Worm (Caenorhabditis elegans): ENCODE results near the gene clec-150.
A peak's percentile ranks its signal among the peaks of the same experiment; 100 is the strongest.

The clec-150 gene

DNA sequence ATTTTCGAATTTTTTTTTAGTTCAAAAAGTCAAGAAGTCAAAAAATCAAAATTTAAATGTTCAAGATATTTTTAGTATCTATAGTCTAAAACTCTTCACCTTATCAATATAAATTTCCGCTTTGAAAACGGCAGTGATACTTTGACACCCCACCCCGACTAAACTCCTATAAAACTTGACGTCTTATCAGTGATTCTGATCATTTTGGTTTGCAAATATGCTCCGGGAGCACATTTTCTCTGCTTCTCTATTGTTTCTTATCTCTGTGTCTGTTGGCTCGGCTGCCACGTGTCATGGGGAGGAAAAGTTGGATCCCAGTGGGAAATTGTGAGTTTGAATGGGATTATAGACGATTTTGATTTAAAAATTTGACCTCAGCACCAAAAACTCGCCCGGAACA, at the start of gene clec-150 (continued):
- no peak for TF ChIP-seq sdz-12 (GFP tag; optimal IDR thresholded peaks at IDR 0.05)

ce11 chrIII:954553-954952, 48.0 kb upstream of the clec-150 start, which contains the start of the genes T12B5.15 and T12B5.14:
TSS of gene T12B5.15 (minus strand) at chrIII:954653.
TSS of gene T12B5.14 (plus strand) at chrIII:954873.
- TF ChIP-seq lin-15B (tag; optimal IDR thresholded peaks at IDR 0.05) (no peak), unc-62 (GFP tag; optimal IDR thresholded peaks at IDR 0.05 in 1 of 2) (no peak), unc-62 (tag; optimal IDR thresholded peaks at IDR 0.05) (no peak), tag-97 (GFP tag; IDR thresholded peaks at IDR 0.05) (no peak), egl-27 (tag; optimal IDR thresholded peaks at IDR 0.05) (no peak), ceh-20 (GFP tag; IDR thresholded peaks at IDR 0.05) (no peak), ceh-82 (tag; optimal IDR thresholded peaks at IDR 0.05) (no peak), rbr-2 (tag; optimal IDR thresholded peaks at IDR 0.05) (no peak), madf-9 (GFP tag; conservative IDR thresholded peaks at IDR 0.05) (no peak), aha-1 (tag) (no peak), nhr-25 (tag; optimal IDR thresholded peaks at IDR 0.05; ENCODE audit: borderline replicate concordance, insufficient read depth) (no peak), Y105C5A.15 (GFP tag; IDR thresholded peaks at IDR 0.05) (no peak), nhr-237 (tag; optimal IDR thresholded peaks at IDR 0.05) (no peak)

DNA sequence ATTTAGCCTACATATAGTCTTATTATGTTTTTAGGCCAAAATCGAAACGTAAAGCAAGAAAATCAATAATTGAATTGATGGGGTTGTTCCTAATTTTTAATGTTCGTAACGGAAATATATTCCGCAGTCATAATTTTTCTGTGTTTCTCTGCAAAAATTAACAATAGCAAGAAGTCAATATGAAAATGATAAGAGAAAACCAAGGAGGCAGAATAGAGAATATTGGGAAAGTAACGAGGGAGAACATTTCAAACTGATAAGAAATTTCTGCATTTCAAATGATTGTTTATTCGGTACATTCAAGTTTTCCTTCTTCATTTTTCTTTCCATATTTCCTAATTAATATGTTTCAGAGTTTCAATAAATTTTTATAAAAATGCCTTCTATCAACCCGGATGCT, 46.5 kb upstream of the clec-150 start, which contains the start of gene fbxa-54:
Gene fbxa-54 (plus strand): TSS at position 354 of the 400 bp plus-strand sequence.
- TF ChIP-seq nhr-28 (tag; optimal IDR thresholded peaks at IDR 0.05) (peak; percentile 79), pqm-1 (tag; optimal IDR thresholded peaks at IDR 0.05) (peak; percentile 96), mes-2 (tag; optimal IDR thresholded peaks at IDR 0.05; ENCODE audit: poor library complexity, severe bottlenecking) (no peak), hlh-11 (tag; optimal IDR thresholded peaks at IDR 0.05) (peak; percentile 20), nhr-102 (tag; optimal IDR thresholded peaks at IDR 0.05) (no peak), ceh-32 (tag; optimal IDR thresholded peaks at IDR 0.05; ENCODE audit: poor library complexity) (no peak), nhr-6 (tag; optimal IDR thresholded peaks at IDR 0.05) (no peak), daf-16 (GFP tag; optimal IDR thresholded peaks at IDR 0.05) (no peak), daf-16 (tag; optimal IDR thresholded peaks at IDR 0.05) (peak; percentile 73), nhr-41 (GFP tag; IDR thresholded peaks at IDR 0.05) (no peak), dmd-6 (GFP tag; IDR thresholded peaks at IDR 0.05) (peak; percentile 44; the same call in 1 of the 2 replicates)

- TF ChIP-seq pqm-1 (tag; optimal IDR thresholded peaks at IDR 0.05) = peak; percentile 39
- TF ChIP-seq F37D6.2 (tag; optimal IDR thresholded peaks at IDR 0.05) = no peak
- no peak for TF ChIP-seq rbr-2 (tag; optimal IDR thresholded peaks at IDR 0.05)
- TF ChIP-seq lir-3 (tag; optimal IDR thresholded peaks at IDR 0.05) = no peak
- TF ChIP-seq ama-1 (optimal IDR thresholded peaks at IDR 0.05) = no peak
- TF ChIP-seq mes-2 (tag; optimal IDR thresholded peaks at IDR 0.05; ENCODE audit: poor library complexity, severe bottlenecking) = no peak
- no peak for TF ChIP-seq mdl-1 (tag; optimal IDR thresholded peaks at IDR 0.05)
- no peak for TF ChIP-seq nhr-111 (GFP tag; optimal IDR thresholded peaks at IDR 0.05)
- no peak for TF ChIP-seq ZK546.5 (tag; optimal IDR thresholded peaks at IDR 0.05)
- TF ChIP-seq nhr-10 (tag; optimal IDR thresholded peaks at IDR 0.05) = no peak
- no peak for TF ChIP-seq lin-13 (GFP tag; optimal IDR thresholded peaks at IDR 0.05)
- TF ChIP-seq mep-1 (tag; optimal IDR thresholded peaks at IDR 0.05) = no peak
- no peak for TF ChIP-seq hif-1 (tag; optimal IDR thresholded peaks at IDR 0.05)
- no peak for TF ChIP-seq daf-19 (GFP tag; conservative IDR thresholded peaks at IDR 0.05)
- no peak for TF ChIP-seq php-3 (GFP tag; IDR thresholded peaks at IDR 0.05)
- TF ChIP-seq snpc-4 (tag; optimal IDR thresholded peaks at IDR 0.05) = no peak
- no peak for TF ChIP-seq lim-7 (GFP tag; IDR thresholded peaks at IDR 0.05)
- TF ChIP-seq daf-16 (GFP tag; optimal IDR thresholded peaks at IDR 0.05) = no peak
- peak; percentile 81 for TF ChIP-seq daf-16 (tag; optimal IDR thresholded peaks at IDR 0.05)
- peak; percentile 28 for TF ChIP-seq nhr-28 (tag; optimal IDR thresholded peaks at IDR 0.05)
- no peak for TF ChIP-seq D1046.2 (GFP tag; IDR thresholded peaks at IDR 0.05)
- TF ChIP-seq nhr-48 (tag; optimal IDR thresholded peaks at IDR 0.05) = no peak
- no peak for TF ChIP-seq lin-15B (tag; optimal IDR thresholded peaks at IDR 0.05)
- no peak for TF ChIP-seq nhr-41 (GFP tag; IDR thresholded peaks at IDR 0.05)
- no peak for TF ChIP-seq zfp-3 (GFP tag; conservative IDR thresholded peaks at IDR 0.05)
- no peak for TF ChIP-seq attf-4 (tag; optimal IDR thresholded peaks at IDR 0.05)
- no peak for TF ChIP-seq ceh-28 (tag; optimal IDR thresholded peaks at IDR 0.05)
- no peak for TF ChIP-seq dmd-9 (GFP tag; IDR thresholded peaks at IDR 0.05)
- TF ChIP-seq skn-1 (tag; optimal IDR thresholded peaks at IDR 0.05) = no peak
- TF ChIP-seq spr-1 (tag; optimal IDR thresholded peaks at IDR 0.05) = no peak
- peak; percentile 47; the same call in 1 of the 2 replicates for TF ChIP-seq dmd-6 (GFP tag; IDR thresholded peaks at IDR 0.05)
Measured at ce11 chrIII:961948-962347, 40.6 kb upstream of the clec-150 start, which contains the start of gene fbxa-51. TSS of gene fbxa-51 (plus strand) at chrIII:962269.
